Worm (Caenorhabditis elegans) whole organism, L1 larva: ENCODE results near the gene rpl-20.
A peak's percentile ranks its signal among the peaks of the same experiment; 100 is the strongest.

Experiments
- C16A3.4 ChIP-seq: fragments of 150-350 bp; optimal IDR thresholded peaks from 2 replicates; lab custom pipeline; 2014; ENCODE audit warnings: missing biosample characterization, missing genetic modification characterization
- F16B12.6 ChIP-seq: fragments of 150-350 bp; optimal IDR thresholded peaks from 2 replicates; lab custom pipeline; 2014; ENCODE audit warnings: missing biosample characterization, missing genetic modification characterization
- aha-1 ChIP-seq: fragments of 150-350 bp; optimal IDR thresholded peaks from 2 replicates; lab custom pipeline; 2014; ENCODE audit warnings: missing biosample characterization, missing genetic modification characterization
- alr-1 ChIP-seq: fragments of 200-800 bp; sonication (Bioruptor generic); optimal IDR thresholded peaks from 2 replicates; lab custom pipeline; 2018; ENCODE audit warnings: borderline replicate concordance, mild to moderate bottlenecking, missing genetic modification characterization, missing compliant biosample characterization
- blmp-1 ChIP-seq: fragments of 150-350 bp; optimal IDR thresholded peaks from 2 replicates; lab custom pipeline; 2014; ENCODE audit warnings: missing biosample characterization, missing genetic modification characterization
- ceh-63 ChIP-seq: fragments of 200-800 bp; sonication (Bioruptor generic); optimal IDR thresholded peaks from 2 replicates; lab custom pipeline; 2018; ENCODE audit warnings: mild to moderate bottlenecking, missing genetic modification characterization, missing compliant biosample characterization
- ceh-8 ChIP-seq: fragments of 200-800 bp; sonication (Bioruptor generic); optimal IDR thresholded peaks from 2 replicates; lab custom pipeline; 2018; ENCODE audit warnings: mild to moderate bottlenecking, missing genetic modification characterization, moderate library complexity, missing compliant biosample characterization
- ceh-82 ChIP-seq, 3 experiments: fragments of 150-350 bp in 1 of 3; sonication (generic microtip) in 2 of 3; optimal IDR thresholded peaks; 2 replicates each; lab custom pipeline; 2014 to 2017; ENCODE audit warnings: missing biosample characterization in 3 of 3, missing genetic modification characterization in 3 of 3
- ceh-88 ChIP-seq: fragments of 200-800 bp; sonication (Bioruptor generic); IDR thresholded peaks from 2 replicates; pipeline ENCODE4 v1.3.6; 2022; ENCODE audit warnings: missing genetic modification characterization, missing compliant biosample characterization
- ceh-90 ChIP-seq: sonication (generic microtip); optimal IDR thresholded peaks from 2 replicates; lab custom pipeline; 2016; ENCODE audit warnings: missing genetic modification characterization, missing compliant biosample characterization
- dpl-1 ChIP-seq, 3 experiments: fragments of 150-350 bp in 2 of 3; sonication (generic microtip) in 1 of 3; optimal IDR thresholded peaks; 2 replicates each; lab custom pipeline; 2014 to 2017; ENCODE audit warnings: missing biosample characterization in 3 of 3, missing genetic modification characterization in 3 of 3, missing genetic modification reagents in 3 of 3
- dsc-1 ChIP-seq: sonication (generic microtip); optimal IDR thresholded peaks from 2 replicates; lab custom pipeline; 2016; ENCODE audit warnings: mild to moderate bottlenecking, missing genetic modification characterization, missing compliant biosample characterization
- efl-1 ChIP-seq, 4 experiments: fragments of 150-350 bp; optimal IDR thresholded peaks in 3 of 4; peaks in 1 of 4; 1 replicate in 1 of 4; 2 replicates in 3 of 4; lab custom pipeline; 2014; ENCODE audit warnings: missing biosample characterization in 2 of 4, missing genetic modification characterization in 2 of 4, missing genetic modification reagents in 2 of 4
- efl-3 ChIP-seq: fragments of 200-800 bp; sonication (Bioruptor generic); optimal IDR thresholded peaks from 2 replicates; lab custom pipeline; 2018; ENCODE audit warnings: mild to moderate bottlenecking, missing genetic modification characterization, missing compliant biosample characterization
- egl-27 ChIP-seq, 2 experiments: fragments of 150-350 bp in 1 of 2; sonication (generic microtip); optimal IDR thresholded peaks; 3 replicates each; lab custom pipeline; 2017 to 2018; ENCODE audit warnings: missing biosample characterization in 2 of 2, missing genetic modification characterization in 2 of 2, missing genetic modification reagents in 2 of 2
- elt-2 ChIP-seq: sonication (generic microtip); optimal IDR thresholded peaks from 2 replicates; lab custom pipeline; 2016; ENCODE audit warnings: missing genetic modification characterization, mild to moderate bottlenecking, inconsistent platforms, missing compliant biosample characterization, missing genetic modification reagents
- elt-3 ChIP-seq, 6 experiments: fragments of 150-350 bp in 1 of 6; sonication (generic microtip); optimal IDR thresholded peaks; 2 replicates each; lab custom pipeline; 2017 to 2018; ENCODE audit warnings: missing biosample characterization in 6 of 6, missing genetic modification characterization in 6 of 6, inconsistent platforms in 1 of 6
- ets-5 ChIP-seq: fragments of 200-800 bp; sonication (Bioruptor generic); IDR thresholded peaks from 2 replicates; pipeline ENCODE4 v1.3.6; 2022; ENCODE audit warnings: missing genetic modification characterization, missing compliant biosample characterization
- fkh-4 ChIP-seq: sonication (generic microtip); optimal IDR thresholded peaks from 2 replicates; lab custom pipeline; 2016; ENCODE audit warnings: missing compliant biosample characterization, missing genetic modification characterization, borderline replicate concordance
- hlh-17 ChIP-seq: fragments of 200-800 bp; sonication (Bioruptor generic); optimal IDR thresholded peaks from 2 replicates; lab custom pipeline; 2018; ENCODE audit warnings: missing genetic modification characterization, mild to moderate bottlenecking, missing compliant biosample characterization, moderate library complexity, borderline replicate concordance
- hlh-4 ChIP-seq: sonication (generic microtip); optimal IDR thresholded peaks from 2 replicates; lab custom pipeline; 2016; ENCODE audit warnings: mild to moderate bottlenecking, missing genetic modification characterization, missing compliant biosample characterization
- irx-1 ChIP-seq: sonication (generic microtip); optimal IDR thresholded peaks from 2 replicates; lab custom pipeline; 2016; ENCODE audit warnings: missing genetic modification characterization, missing compliant biosample characterization
- isw-1 ChIP-seq: fragments of 200-800 bp; sonication (Bioruptor generic); IDR thresholded peaks from 2 replicates; pipeline ENCODE4 v1.3.6; 2022; ENCODE audit warnings: missing genetic modification characterization, missing compliant biosample characterization
- jun-1 ChIP-seq: fragments of 150-350 bp; optimal IDR thresholded peaks from 2 replicates; lab custom pipeline; 2014; ENCODE audit warnings: missing biosample characterization, missing genetic modification reagents, missing genetic modification characterization
- lin-13 ChIP-seq: fragments of 150-350 bp; optimal IDR thresholded peaks from 2 replicates; lab custom pipeline; 2014; ENCODE audit warnings: missing biosample characterization, missing genetic modification reagents, missing genetic modification characterization
- lin-14 ChIP-seq: fragments of 200-800 bp; sonication (Bioruptor generic); optimal IDR thresholded peaks from 2 replicates; lab custom pipeline; 2018; ENCODE audit warnings: mild to moderate bottlenecking, missing genetic modification characterization, moderate library complexity, missing compliant biosample characterization
- lin-15B ChIP-seq: fragments of 150-350 bp; sonication (generic microtip); optimal IDR thresholded peaks from 3 replicates; lab custom pipeline; 2014; ENCODE audit warnings: missing biosample characterization, missing genetic modification characterization
- lin-35 ChIP-seq, 2 experiments: fragments of 150-350 bp; optimal IDR thresholded peaks; 2 replicates each; lab custom pipeline; 2014; ENCODE audit warnings: missing biosample characterization in 2 of 2, missing genetic modification characterization in 2 of 2, missing genetic modification reagents in 2 of 2
- lin-39 ChIP-seq: fragments of 150-350 bp; optimal IDR thresholded peaks from 2 replicates; lab custom pipeline; 2014; ENCODE audit warnings: missing biosample characterization, missing genetic modification reagents, missing genetic modification characterization
- lir-3 ChIP-seq: sonication (generic microtip); optimal IDR thresholded peaks from 2 replicates; lab custom pipeline; 2016; ENCODE audit warnings: mild to moderate bottlenecking, missing genetic modification characterization, moderate library complexity, missing compliant biosample characterization; ENCODE audit not compliant: poor library complexity
- lsy-2 ChIP-seq, 2 experiments: fragments of 150-350 bp; optimal IDR thresholded peaks; 2 replicates each; lab custom pipeline; 2014; ENCODE audit warnings: missing biosample characterization in 2 of 2, missing genetic modification characterization in 2 of 2
- mdl-1 ChIP-seq, 2 experiments: fragments of 150-350 bp; optimal IDR thresholded peaks; 2 replicates each; lab custom pipeline; 2014 to 2017; ENCODE audit warnings: missing biosample characterization in 2 of 2, missing genetic modification characterization in 2 of 2, inconsistent platforms in 1 of 2
- mef-2 ChIP-seq: fragments of 150-350 bp; optimal IDR thresholded peaks from 2 replicates; lab custom pipeline; 2014; ENCODE audit warnings: missing biosample characterization, missing genetic modification characterization
- mep-1 ChIP-seq: fragments of 150-350 bp; optimal IDR thresholded peaks from 2 replicates; lab custom pipeline; 2014; ENCODE audit warnings: missing biosample characterization, missing genetic modification characterization
- nhr-20 ChIP-seq: sonication (generic microtip); optimal IDR thresholded peaks from 2 replicates; lab custom pipeline; 2016; ENCODE audit warnings: mild to moderate bottlenecking, missing genetic modification characterization, missing compliant biosample characterization
- nhr-237 ChIP-seq: fragments of 150-350 bp; optimal IDR thresholded peaks from 2 replicates; lab custom pipeline; 2014; ENCODE audit warnings: missing biosample characterization, missing genetic modification characterization
- nhr-28 ChIP-seq: fragments of 150-350 bp; optimal IDR thresholded peaks from 2 replicates; lab custom pipeline; 2014; ENCODE audit warnings: missing biosample characterization, missing genetic modification characterization
- nhr-47 ChIP-seq: sonication (generic microtip); optimal IDR thresholded peaks from 2 replicates; lab custom pipeline; 2016; ENCODE audit warnings: mild to moderate bottlenecking, missing genetic modification characterization, moderate library complexity, missing compliant biosample characterization
- nhr-85 ChIP-seq: sonication (generic microtip); peaks from one replicate; lab custom pipeline; 2016; ENCODE audit warnings: missing genetic modification characterization, inconsistent platforms, missing compliant biosample characterization
- pax-3 ChIP-seq: fragments of 200-800 bp; sonication (Bioruptor generic); optimal IDR thresholded peaks from 2 replicates; lab custom pipeline; 2018; ENCODE audit warnings: mild to moderate bottlenecking, missing genetic modification characterization, moderate library complexity, missing compliant biosample characterization
- skn-1 ChIP-seq: fragments of 150-350 bp; optimal IDR thresholded peaks from 2 replicates; lab custom pipeline; 2014; ENCODE audit warnings: missing biosample characterization, missing genetic modification characterization
- snpc-4 ChIP-seq: fragments of 150-350 bp; optimal IDR thresholded peaks from 2 replicates; lab custom pipeline; 2014; ENCODE audit warnings: missing biosample characterization, missing genetic modification characterization
- snu-23 ChIP-seq: sonication (generic microtip); optimal IDR thresholded peaks from 2 replicates; lab custom pipeline; 2016; ENCODE audit warnings: missing genetic modification characterization, missing compliant biosample characterization
- sox-4 ChIP-seq: sonication (generic microtip); optimal IDR thresholded peaks from 2 replicates; lab custom pipeline; 2016; ENCODE audit warnings: missing genetic modification characterization, missing compliant biosample characterization
- swsn-7 ChIP-seq: sonication (generic microtip); optimal IDR thresholded peaks from 2 replicates; lab custom pipeline; 2016; ENCODE audit warnings: missing genetic modification characterization, missing compliant biosample characterization
- tbx-2 ChIP-seq: sonication (generic microtip); optimal IDR thresholded peaks from 2 replicates; lab custom pipeline; 2016; ENCODE audit warnings: missing genetic modification characterization, missing compliant biosample characterization
- tlp-1 ChIP-seq: fragments of 150-350 bp; optimal IDR thresholded peaks from 2 replicates; lab custom pipeline; 2014; ENCODE audit warnings: missing biosample characterization, missing genetic modification characterization
- unc-130 ChIP-seq: fragments of 150-350 bp; optimal IDR thresholded peaks from 2 replicates; lab custom pipeline; 2017; ENCODE audit warnings: missing biosample characterization, missing genetic modification characterization, inconsistent platforms
- unc-30 ChIP-seq: sonication (generic microtip); optimal IDR thresholded peaks from 2 replicates; lab custom pipeline; 2017; ENCODE audit warnings: missing biosample characterization, missing genetic modification characterization
- vab-15 ChIP-seq: sonication (generic microtip); optimal IDR thresholded peaks from 2 replicates; lab custom pipeline; 2017; ENCODE audit warnings: missing genotype, mild to moderate bottlenecking, missing genetic modification characterization, missing compliant biosample characterization
- xbp-1 ChIP-seq: sonication (generic microtip); optimal IDR thresholded peaks from 2 replicates; lab custom pipeline; 2016; ENCODE audit warnings: missing genetic modification characterization, missing compliant biosample characterization
- zag-1 ChIP-seq: fragments of 150-350 bp; optimal IDR thresholded peaks from 2 replicates; lab custom pipeline; 2014; ENCODE audit warnings: missing biosample characterization, missing genetic modification characterization
- zip-4 ChIP-seq: fragments of 200-800 bp; sonication (Bioruptor generic); optimal IDR thresholded peaks from 2 replicates; lab custom pipeline; 2018; ENCODE audit warnings: mild to moderate bottlenecking, missing genetic modification characterization, moderate library complexity, missing compliant biosample characterization

Gene rpl-20

DNA sequence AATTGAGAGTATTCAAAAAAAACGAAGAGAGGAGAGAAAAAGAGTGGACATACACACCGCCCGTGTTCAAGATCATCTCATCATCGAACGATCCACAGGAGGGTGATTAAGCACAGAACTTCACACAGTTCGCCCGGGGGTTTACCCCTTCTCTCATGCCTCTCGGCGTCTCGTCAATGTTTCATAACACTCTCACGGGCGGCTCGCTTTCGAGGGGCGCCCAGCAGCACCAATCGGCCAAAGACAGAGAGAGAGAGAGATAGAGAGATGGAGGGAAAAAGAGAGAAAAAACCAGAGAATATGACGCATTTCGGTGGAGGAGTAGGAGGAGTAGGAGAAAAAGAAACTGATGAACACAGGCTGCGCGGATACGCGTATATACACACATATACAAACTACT, 44.4 kb downstream of the rpl-20 start:
- TF ChIP-seq lin-13 (GFP tag; lab: Kevin White, UChicago) (no peak), sox-4 (tag; lab: Kevin White, UChicago) (no peak), skn-1 (tag; lab: Kevin White, UChicago) (peak; percentile 83), nhr-85 (tag; lab: Kevin White, UChicago) (no peak), hlh-4 (tag; lab: Kevin White, UChicago) (no peak), tbx-2 (tag; lab: Kevin White, UChicago) (peak; percentile 61), elt-3 (tag; optimal IDR thresholded peaks at IDR 0.05; lab: Kevin White, UChicago) (no peak), aha-1 (tag; lab: Kevin White, UChicago) (no peak), unc-30 (no peak), pax-3 (tag; lab: Kevin White, UChicago) (no peak), egl-27 (tag; optimal IDR thresholded peaks at IDR 0.05; lab: Kevin White, UChicago) (no peak), snu-23 (GFP tag; lab: Kevin White, UChicago) (peak; percentile 75), ceh-90 (tag; lab: Kevin White, UChicago) (no peak), isw-1 (GFP tag; lab: Robert Waterston, UW) (no peak), hlh-17 (GFP tag; lab: Kevin White, UChicago) (no peak), swsn-7 (tag; lab: Kevin White, UChicago) (peak; percentile 56), nhr-28 (tag; lab: Kevin White, UChicago) (no peak), elt-2 (tag; lab: Kevin White, UChicago) (peak; percentile 3), tlp-1 (tag; lab: Kevin White, UChicago) (no peak), xbp-1 (tag; lab: Kevin White, UChicago) (peak; percentile 48), jun-1 (peak; percentile 28), F16B12.6 (tag; lab: Kevin White, UChicago) (peak; percentile 43), mef-2 (tag; lab: Kevin White, UChicago) (no peak), lin-15B (tag; lab: Kevin White, UChicago) (peak; percentile 47), lin-14 (peak; percentile 94), lin-39 (tag; lab: Kevin White, UChicago) (no peak), ets-5 (GFP tag; lab: Robert Waterston, UW) (no peak), ceh-8 (no peak), mep-1 (tag; lab: Kevin White, UChicago) (peak; percentile 56), ceh-63 (GFP tag; lab: Kevin White, UChicago) (no peak), unc-130 (tag; lab: Kevin White, UChicago) (peak; percentile 31), irx-1 (no peak), nhr-20 (tag; lab: Kevin White, UChicago) (peak; percentile 76), blmp-1 (tag; lab: Kevin White, UChicago) (no peak), lir-3 (tag; lab: Kevin White, UChicago) (no peak), ceh-82 (tag; optimal IDR thresholded peaks at IDR 0.05; lab: Kevin White, UChicago) (peak; percentile 33 to 54 (median 37)), fkh-4 (tag; lab: Kevin White, UChicago) (no peak), dsc-1 (tag; lab: Kevin White, UChicago) (peak; percentile 21), dpl-1 (GFP tag; optimal IDR thresholded peaks at IDR 0.05; lab: Kevin White, UChicago) (peak; percentile 14 to 41 (median 39)), snpc-4 (tag; lab: Kevin White, UChicago) (no peak), lsy-2 (tag; optimal IDR thresholded peaks at IDR 0.05; lab: Kevin White, UChicago) (peak; percentile 42 to 72), zag-1 (tag; lab: Kevin White, UChicago) (no peak), vab-15 (tag; lab: Kevin White, UChicago) (no peak), ceh-88 (GFP tag; lab: Robert Waterston, UW) (no peak), efl-1 (optimal IDR thresholded peaks at IDR 0.05; lab: Kevin White, UChicago) (peak; percentile 47 to 59), efl-1 (GFP tag; optimal IDR thresholded peaks at IDR 0.05 in 1 of 2; lab: Kevin White, UChicago) (peak in 1 of 2 experiments; percentile 37), nhr-47 (tag; lab: Kevin White, UChicago) (peak; percentile 64), alr-1 (no peak), mdl-1 (tag; optimal IDR thresholded peaks at IDR 0.05; lab: Kevin White, UChicago) (peak in 1 of 2 experiments; percentile 42), zip-4 (GFP tag; lab: Kevin White, UChicago) (peak; percentile 12), efl-3 (GFP tag; lab: Kevin White, UChicago) (no peak), nhr-237 (peak; percentile 29), lin-35 (GFP tag; optimal IDR thresholded peaks at IDR 0.05; lab: Kevin White, UChicago) (peak; percentile 58 to 59), C16A3.4 (tag; lab: Kevin White, UChicago) (peak; percentile 41)
